Fruit fly (Drosophila melanogaster) whole organism, embryonic: ENCODE results near the gene Hem.

Experiments used
- Abd-B ChIP-seq: fragments of 200-800 bp; sonication (Bioruptor generic); optimal IDR thresholded peaks from 2 replicates; lab custom pipeline; 2018; ENCODE audit warnings: missing biosample characterization, mild to moderate bottlenecking, missing genetic modification characterization, moderate library complexity
- Awh ChIP-seq: fragments of 200-800 bp; sonication (Bioruptor generic); IDR thresholded peaks from 2 replicates; pipeline ENCODE4, ENCODE4 v1.3.6; 2022; ENCODE audit warnings: missing biosample characterization, missing genetic modification characterization
- Bgb ChIP-seq: fragments of 200-800 bp; sonication (Bioruptor generic); IDR thresholded peaks from 2 replicates; pipeline ENCODE4 v1.3.6; 2022; ENCODE audit warnings: missing biosample characterization, missing genetic modification characterization; ENCODE audit not compliant: partially characterized antibody
- CG10267 ChIP-seq: fragments of 200-800 bp; sonication (Bioruptor generic); optimal IDR thresholded peaks from 2 replicates; lab custom pipeline; 2018; ENCODE audit warnings: missing biosample characterization, mild to moderate bottlenecking, missing genetic modification characterization, moderate library complexity
- CG11456 ChIP-seq: fragments of 200-800 bp; sonication (Bioruptor generic); IDR thresholded peaks from 3 replicates; pipeline ENCODE4 v1.3.6; 2022; ENCODE audit warnings: missing biosample characterization, missing genetic modification characterization
- CG12299 ChIP-seq: fragments of 200-800 bp; sonication (Bioruptor generic); optimal IDR thresholded peaks from 2 replicates; lab custom pipeline; 2018; ENCODE audit warnings: missing biosample characterization, mild to moderate bottlenecking, missing genetic modification characterization
- CG14667 ChIP-seq: fragments of 200-800 bp; sonication (Bioruptor generic); IDR thresholded peaks from 2 replicates; pipeline ENCODE4 v1.3.6; 2022; ENCODE audit warnings: missing biosample characterization, missing genetic modification characterization
- CG15011 ChIP-seq: fragments of 200-800 bp; sonication (Bioruptor generic); optimal IDR thresholded peaks from 3 replicates; lab custom pipeline; 2018; ENCODE audit warnings: missing biosample characterization, mild to moderate bottlenecking, missing genetic modification characterization
- CG15601 ChIP-seq: fragments of 200-800 bp; sonication (Bioruptor generic); optimal IDR thresholded peaks from 3 replicates; lab custom pipeline; 2019; ENCODE audit warnings: missing biosample characterization, mild to moderate bottlenecking, missing genetic modification characterization, moderate library complexity
- CG16815 ChIP-seq: fragments of 200-800 bp; sonication (Bioruptor generic); optimal IDR thresholded peaks from 3 replicates; lab custom pipeline; 2017; ENCODE audit warnings: missing biosample characterization, mild to moderate bottlenecking, missing genetic modification characterization
- CG17186 ChIP-seq: fragments of 200-800 bp; sonication (Bioruptor generic); optimal IDR thresholded peaks from 3 replicates; lab custom pipeline; 2017; ENCODE audit warnings: missing biosample characterization, missing genetic modification reagents, missing genetic modification characterization
- CG17385 ChIP-seq: fragments of 200-800 bp; sonication (Bioruptor generic); optimal IDR thresholded peaks from 3 replicates; lab custom pipeline; 2018; ENCODE audit warnings: missing biosample characterization, mild to moderate bottlenecking, missing genetic modification characterization
- CG2202 ChIP-seq: fragments of 200-800 bp; sonication (Bioruptor generic); optimal IDR thresholded peaks from 2 replicates; lab custom pipeline; 2018; ENCODE audit warnings: missing biosample characterization, mild to moderate bottlenecking, missing genetic modification characterization
- CG2712 ChIP-seq: fragments of 200-800 bp; optimal IDR thresholded peaks from 3 replicates; lab custom pipeline; 2019; ENCODE audit warnings: missing biosample characterization, mild to moderate bottlenecking, missing genetic modification characterization, moderate library complexity
- CG30020 ChIP-seq: fragments of 200-800 bp; optimal IDR thresholded peaks from 2 replicates; lab custom pipeline; 2019; ENCODE audit warnings: missing biosample characterization, mild to moderate bottlenecking, missing genetic modification characterization, moderate library complexity
- CG32772 ChIP-seq: fragments of 200-800 bp; sonication (Bioruptor generic); IDR thresholded peaks from 2 replicates; pipeline ENCODE4 v1.3.6; 2022; ENCODE audit warnings: missing biosample characterization, missing genetic modification characterization
- CG34422 ChIP-seq: fragments of 200-800 bp; sonication (Bioruptor generic); IDR thresholded peaks from 3 replicates; pipeline ENCODE4 v1.3.6; 2022; ENCODE audit warnings: missing biosample characterization, missing genetic modification characterization
- CG6765 ChIP-seq: fragments of 200-800 bp; sonication (Bioruptor generic); optimal IDR thresholded peaks from 3 replicates; lab custom pipeline; 2017; ENCODE audit warnings: missing biosample characterization, mild to moderate bottlenecking, missing genetic modification characterization
- CG8359 ChIP-seq: fragments of 200-800 bp; sonication (Bioruptor generic); optimal IDR thresholded peaks from 2 replicates; lab custom pipeline; 2017; ENCODE audit warnings: missing biosample characterization, mild to moderate bottlenecking, missing genetic modification characterization, borderline replicate concordance
- CG9215 ChIP-seq: fragments of 200-800 bp; sonication (Bioruptor generic); IDR thresholded peaks from 2 replicates; pipeline ENCODE4 v1.3.6; 2022; ENCODE audit warnings: missing biosample characterization, missing genetic modification characterization
- CG9609 ChIP-seq: fragments of 200-800 bp; sonication (Bioruptor generic); optimal IDR thresholded peaks from 3 replicates; lab custom pipeline; 2016; ENCODE audit warnings: missing biosample characterization, missing genetic modification characterization
- CTCF ChIP-seq: fragments of 200-800 bp; sonication (Bioruptor generic); optimal IDR thresholded peaks from 2 replicates; lab custom pipeline; 2017; ENCODE audit warnings: missing biosample characterization, mild to moderate bottlenecking, missing genetic modification characterization, moderate library complexity
- D19A ChIP-seq: fragments of 200-800 bp; optimal IDR thresholded peaks from 3 replicates; lab custom pipeline; 2019; ENCODE audit warnings: missing biosample characterization, mild to moderate bottlenecking, missing genetic modification characterization, moderate library complexity
- Dbx ChIP-seq: fragments of 200-800 bp; sonication (Bioruptor generic); IDR thresholded peaks from 3 replicates; pipeline ENCODE4 v1.3.6; 2022; ENCODE audit warnings: missing biosample characterization, missing genetic modification characterization
- Dll ChIP-seq: fragments of 200-800 bp; sonication (Bioruptor generic); IDR thresholded peaks from 4 replicates; pipeline ENCODE4 v1.3.6; 2022; ENCODE audit warnings: missing biosample characterization, missing genetic modification characterization; ENCODE audit not compliant: partially characterized antibody
- Dref ChIP-seq: fragments of 200-800 bp; sonication (Bioruptor generic); IDR thresholded peaks from 2 replicates; pipeline ENCODE4 v1.3.6; 2022; ENCODE audit warnings: missing biosample characterization, missing genetic modification characterization
- H2.0 ChIP-seq: fragments of 200-800 bp; sonication (Bioruptor generic); IDR thresholded peaks from 2 replicates; pipeline ENCODE4 v1.3.6; 2022; ENCODE audit warnings: missing biosample characterization, missing genetic modification characterization
- Hsf ChIP-seq: fragments of 200-800 bp; sonication (Bioruptor generic); optimal IDR thresholded peaks from 3 replicates; lab custom pipeline; 2016; ENCODE audit warnings: missing biosample characterization, missing genetic modification characterization
- Med ChIP-seq: fragments of 200-800 bp; sonication (Bioruptor generic); peaks from one replicate; lab custom pipeline; 2016; ENCODE audit warnings: missing biosample characterization, missing genetic modification characterization, mild to moderate bottlenecking, inconsistent platforms, moderate library complexity
- Pdp1 ChIP-seq, 2 experiments: fragments of 200-800 bp; sonication (Bioruptor generic); optimal IDR thresholded peaks; 3 replicates each; lab custom pipeline; 2016; ENCODE audit warnings: missing biosample characterization in 2 of 2, missing genetic modification characterization in 2 of 2, mild to moderate bottlenecking in 1 of 2, moderate library complexity in 1 of 2
- Sin3A ChIP-seq: fragments of >200 bp; optimal IDR thresholded peaks from 2 replicates; lab custom pipeline; 2018
- Taf1 ChIP-seq: fragments of 200-800 bp; sonication (Bioruptor generic); IDR thresholded peaks from 2 replicates; pipeline ENCODE4 v1.3.6; 2022; ENCODE audit warnings: missing biosample characterization, missing genetic modification characterization
- ac ChIP-seq: fragments of 200-800 bp; sonication (Bioruptor generic); optimal IDR thresholded peaks from 3 replicates; lab custom pipeline; 2017; ENCODE audit warnings: missing biosample characterization, mild to moderate bottlenecking, missing genetic modification characterization
- cad ChIP-seq: fragments of >200 bp; optimal IDR thresholded peaks from 2 replicates; lab custom pipeline; 2017; ENCODE audit warnings: missing biosample characterization, missing genetic modification characterization
- dpn ChIP-seq, 2 experiments: fragments of 200-800 bp; sonication (Bioruptor generic); optimal IDR thresholded peaks; 3 replicates each; lab custom pipeline; 2016; ENCODE audit warnings: missing biosample characterization in 2 of 2, missing genetic modification characterization in 2 of 2
- exex ChIP-seq: fragments of 200-800 bp; sonication (Bioruptor generic); optimal IDR thresholded peaks from 4 replicates; lab custom pipeline; 2018; ENCODE audit warnings: missing biosample characterization, mild to moderate bottlenecking, missing genetic modification characterization, moderate library complexity
- gfzf ChIP-seq: fragments of 200-800 bp; sonication (Bioruptor generic); optimal IDR thresholded peaks from 2 replicates; lab custom pipeline; 2016; ENCODE audit warnings: missing biosample characterization, mild to moderate bottlenecking, missing genetic modification characterization, moderate library complexity
- gt ChIP-seq: fragments of 200-800 bp; sonication (Bioruptor generic); IDR thresholded peaks from 2 replicates; pipeline ENCODE4 v1.3.6; 2022; ENCODE audit warnings: missing biosample characterization, missing genetic modification characterization
- hbn ChIP-seq: fragments of 200-800 bp; sonication (Bioruptor generic); IDR thresholded peaks from 2 replicates; pipeline ENCODE4 v1.3.6; 2022; ENCODE audit warnings: missing biosample characterization, missing genetic modification characterization; ENCODE audit not compliant: partially characterized antibody
- jing ChIP-seq: fragments of 200-800 bp; sonication (Bioruptor generic); optimal IDR thresholded peaks from 2 replicates; lab custom pipeline; 2018; ENCODE audit warnings: missing biosample characterization, mild to moderate bottlenecking, missing genetic modification characterization
- kay ChIP-seq: fragments of 200-800 bp; sonication (Bioruptor generic); optimal IDR thresholded peaks from 2 replicates; lab custom pipeline; 2016; ENCODE audit warnings: missing biosample characterization, missing genetic modification characterization
- mam ChIP-seq: fragments of 200-800 bp; sonication (Bioruptor generic); optimal IDR thresholded peaks from 3 replicates; lab custom pipeline; 2016; ENCODE audit warnings: missing biosample characterization, missing genetic modification characterization
- pfk ChIP-seq: fragments of 200-800 bp; sonication (Bioruptor generic); optimal IDR thresholded peaks from 2 replicates; lab custom pipeline; 2018; ENCODE audit warnings: missing biosample characterization, mild to moderate bottlenecking, missing genetic modification characterization, moderate library complexity
- pita ChIP-seq: fragments of 200-800 bp; sonication (Bioruptor generic); optimal IDR thresholded peaks from 2 replicates; lab custom pipeline; 2017; ENCODE audit warnings: missing biosample characterization, mild to moderate bottlenecking, missing genetic modification characterization
- pzg ChIP-seq: fragments of 200-800 bp; sonication (Bioruptor generic); optimal IDR thresholded peaks from 3 replicates; lab custom pipeline; 2018; ENCODE audit warnings: missing biosample characterization, mild to moderate bottlenecking, missing genetic modification characterization, moderate library complexity
- ranshi ChIP-seq: fragments of 200-800 bp; sonication (Bioruptor generic); IDR thresholded peaks from 2 replicates; pipeline ENCODE4 v1.3.6; 2022; ENCODE audit warnings: missing biosample characterization, missing genetic modification characterization
- stwl ChIP-seq: fragments of 200-800 bp; sonication (Bioruptor generic); optimal IDR thresholded peaks from 3 replicates; lab custom pipeline; 2018; ENCODE audit warnings: missing biosample characterization, mild to moderate bottlenecking, missing genetic modification characterization, moderate library complexity
- trem ChIP-seq: fragments of 200-800 bp; optimal IDR thresholded peaks from 3 replicates; lab custom pipeline; 2019; ENCODE audit warnings: missing biosample characterization, mild to moderate bottlenecking, missing genetic modification characterization, moderate library complexity
- zf30C ChIP-seq: fragments of 200-800 bp; sonication (Bioruptor generic); optimal IDR thresholded peaks from 3 replicates; lab custom pipeline; 2018; ENCODE audit warnings: missing biosample characterization, mild to moderate bottlenecking, missing genetic modification characterization
- zfh2 ChIP-seq: fragments of 200-800 bp; sonication (Bioruptor generic); optimal IDR thresholded peaks from 2 replicates; lab custom pipeline; 2016; ENCODE audit warnings: missing biosample characterization, missing genetic modification characterization

Hem gene

DNA sequence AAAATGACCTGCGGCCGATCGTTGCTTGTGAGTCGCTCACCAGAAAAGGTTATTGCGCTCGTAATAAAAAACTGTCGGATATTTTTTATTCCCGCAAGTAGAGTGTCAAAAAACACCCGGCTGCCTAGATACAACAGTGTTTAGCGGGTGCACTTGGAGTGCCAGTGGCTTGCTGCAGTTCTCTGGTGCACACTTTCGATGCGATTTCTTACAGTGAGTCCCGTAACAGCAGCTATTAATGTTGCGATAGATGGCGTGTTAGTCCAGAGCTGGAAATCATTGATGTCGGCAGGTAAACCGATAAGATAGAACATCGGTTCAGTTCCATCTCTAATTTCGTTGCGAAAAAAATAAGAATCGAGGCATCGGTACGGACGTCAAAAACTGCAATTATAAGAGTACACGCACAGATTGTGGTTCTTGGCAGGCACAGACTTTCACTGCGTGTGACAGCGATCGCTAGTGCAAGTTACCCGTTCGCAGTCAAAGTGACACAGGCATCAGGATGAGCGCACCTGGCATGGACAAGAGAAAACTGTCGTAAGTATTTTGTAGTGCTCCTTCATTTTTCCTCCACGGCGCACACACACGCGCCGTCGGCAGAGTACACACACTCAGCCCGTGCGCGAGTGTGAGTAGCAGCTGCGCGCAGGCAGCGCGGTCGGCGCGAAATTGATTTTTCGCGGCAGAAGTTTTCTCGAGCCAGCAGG, 20.6 kb downstream of the Hem start, which contains the start of gene Csp (continued):
- TF ChIP-seq dpn (GFP tag; optimal IDR thresholded peaks at IDR 0.05; lab: Kevin White, UChicago) (peak in 1 of 2 experiments; percentile 8), Med (GFP tag; lab: Kevin White, UChicago) (peak; percentile 82), Hsf (GFP tag; lab: Kevin White, UChicago) (peak; percentile 16), ac (GFP tag; lab: Kevin White, UChicago) (peak; percentile 4), CG8359 (GFP tag; lab: Kevin White, UChicago) (peak; percentile 21), Sin3A (lab: Kevin White, UChicago) (peak; percentile 40), Awh (0 out of 2 replicates have a peak, but pooled peaks have one; percentile 14), Abd-B (GFP tag; lab: Kevin White, UChicago) (peak; percentile 14), CG9215 (GFP tag; lab: Robert Waterston, UW) (peak; percentile 40; the same call in 1 of the 2 replicates), pfk (GFP tag; lab: Kevin White, UChicago) (peak; percentile 18), H2.0 (GFP tag; lab: Robert Waterston, UW) (peak; percentile 11; the same call in 1 of the 2 replicates), CG12299 (tag; lab: Kevin White, UChicago) (peak; percentile 56), Dref (GFP tag; lab: Robert Waterston, UW) (peak; percentile 77), CG6765 (GFP tag; lab: Kevin White, UChicago) (peak; percentile 20), pzg (peak; percentile 77), hbn (peak; percentile 58), Dbx (GFP tag; lab: Robert Waterston, UW) (0 out of 3 replicates have a peak, but pooled peaks have one; percentile 32), pita (peak; percentile 37), CG17385 (GFP tag; lab: Kevin White, UChicago) (peak; percentile 9), CG32772 (no peak), ranshi (GFP tag; lab: Robert Waterston, UW) (no peak), CG2202 (no peak), CG9609 (no peak), CG11456 (GFP tag; lab: Robert Waterston, UW) (peak; percentile 56; the same call in 1 of the 3 replicates), gt (GFP tag; lab: Robert Waterston, UW) (no peak), gfzf (GFP tag; lab: Kevin White, UChicago) (peak; percentile 39), CTCF (peak; percentile 96), CG30020 (peak; percentile 2), stwl (tag; lab: Kevin White, UChicago) (peak; percentile 62)

DNA sequence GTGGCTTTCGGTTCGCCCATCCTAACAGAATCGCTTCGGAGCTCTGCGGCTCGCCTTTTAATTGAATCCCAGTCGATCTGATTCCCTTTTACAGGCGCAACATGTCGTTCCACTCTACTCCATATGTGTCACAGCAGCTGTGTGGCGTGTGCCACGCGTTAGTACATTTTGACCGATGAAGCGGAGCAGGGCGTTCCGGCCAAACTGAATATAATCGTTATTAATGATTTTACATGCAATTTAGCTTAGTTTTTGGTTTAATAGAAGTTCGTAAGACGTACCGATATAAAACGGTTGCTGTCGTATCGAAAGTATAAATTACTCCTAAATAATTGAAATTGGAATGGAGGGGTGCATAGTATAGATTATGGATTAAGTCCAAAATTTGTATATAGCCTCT, 21.5 kb downstream of the Hem start, which contains the start of gene CG11523:
TSS of gene CG11523 (minus strand) at position 145 of the 400 bp plus-strand sequence.
- TF ChIP-seq jing (GFP tag; lab: Kevin White, UChicago) = no peak
- TF ChIP-seq CG16815 (GFP tag; lab: Kevin White, UChicago) = no peak
- TF ChIP-seq Bgb (GFP tag; lab: Robert Waterston, UW) = peak; percentile 42
- peak; percentile 5 for TF ChIP-seq D19A (tag; lab: Kevin White, UChicago)
- peak; percentile 2 for TF ChIP-seq exex (tag; lab: Kevin White, UChicago)
- peak; percentile 13 for TF ChIP-seq CG10267 (tag; lab: Kevin White, UChicago)
- peak; percentile 22 for TF ChIP-seq CG17186 (GFP tag; lab: Kevin White, UChicago)
- peak; percentile 6 for TF ChIP-seq kay (GFP tag; lab: Kevin White, UChicago)
- TF ChIP-seq Dll = peak; percentile 40; the same call in 2 of the 4 replicates
- no peak for TF ChIP-seq CG15601 (tag; lab: Kevin White, UChicago)
- TF ChIP-seq Taf1 (GFP tag; lab: Robert Waterston, UW) = 0 out of 2 replicates have a peak, but pooled peaks have one; percentile 18
- TF ChIP-seq zfh2 (GFP tag; lab: Kevin White, UChicago) = peak; percentile 26
- no peak for TF ChIP-seq cad
- TF ChIP-seq zf30C (GFP tag; lab: Kevin White, UChicago) = no peak
- TF ChIP-seq mam (GFP tag; lab: Kevin White, UChicago) = peak; percentile 39
- peak; percentile 8; the same call in 1 of the 3 replicates for TF ChIP-seq Dbx (GFP tag; lab: Robert Waterston, UW)
- TF ChIP-seq CG14667 = no peak
- TF ChIP-seq CG2712 = peak; percentile 31
- no peak for TF ChIP-seq CG2202
- TF ChIP-seq CG15011 (GFP tag; lab: Kevin White, UChicago) = no peak
- TF ChIP-seq trem (tag; lab: Kevin White, UChicago) = peak; percentile 31
- no peak for TF ChIP-seq CG34422 (GFP tag; lab: Robert Waterston, UW)
- TF ChIP-seq Pdp1 (GFP tag; optimal IDR thresholded peaks at IDR 0.05; lab: Kevin White, UChicago) = peak in 1 of 2 experiments; percentile 12
